Worm (Caenorhabditis elegans): ENCODE data around the gene K11G9.5.

Gene K11G9.5

DNA sequence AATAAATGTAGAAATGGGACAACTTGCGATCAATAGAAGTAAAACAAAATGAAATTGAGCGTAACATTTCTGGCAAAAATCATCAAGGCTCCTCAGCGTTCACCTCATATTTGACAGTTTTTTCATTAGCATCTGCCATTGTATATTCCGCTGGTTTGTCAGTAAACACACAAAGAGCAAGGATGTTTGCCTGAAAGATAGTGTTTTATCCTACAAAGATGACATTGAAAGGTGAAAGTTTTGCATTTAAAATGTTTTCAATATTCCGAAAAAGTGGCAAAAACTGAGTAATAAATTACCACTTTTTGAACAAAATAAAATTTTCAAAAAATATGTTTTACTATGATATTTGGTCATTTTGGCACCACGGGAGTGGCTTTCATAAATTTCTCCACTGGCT, 2.3 kb downstream of the K11G9.5 start:
- TF ChIP-seq unc-62 (GFP tag; optimal IDR thresholded peaks at IDR 0.05 in 1 of 2) (peak in 1 of 2 experiments; percentile 92), unc-62 (tag; optimal IDR thresholded peaks at IDR 0.05) (no peak), vab-7 (GFP tag; IDR thresholded peaks at IDR 0.05) (no peak)

DNA sequence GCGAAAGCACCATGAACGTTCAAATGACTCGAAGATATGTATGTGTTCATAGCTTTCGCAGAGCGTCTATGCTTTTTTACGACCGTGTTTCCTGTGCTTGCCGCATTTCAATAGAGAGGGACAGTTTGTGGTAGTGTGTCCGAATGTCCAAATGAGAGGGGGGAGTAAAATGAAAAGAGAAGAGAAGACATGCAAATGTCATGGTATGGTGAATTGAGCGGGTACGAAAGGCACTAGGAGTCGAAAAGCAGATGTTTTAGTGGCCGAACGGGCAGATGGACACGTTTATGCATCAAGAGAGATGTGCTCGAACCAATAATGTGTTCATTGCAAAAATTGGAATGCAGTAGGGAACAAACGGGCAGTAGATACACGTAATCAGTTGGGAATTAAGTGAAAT, 2.8 kb downstream of the K11G9.5 start:
- TF ChIP-seq daf-12 (tag; optimal IDR thresholded peaks at IDR 0.05) (no peak), F37D6.2 (tag; optimal IDR thresholded peaks at IDR 0.05) (no peak), unc-62 (GFP tag; optimal IDR thresholded peaks at IDR 0.05 in 1 of 2) (peak in 1 of 2 experiments; percentile 42), unc-62 (tag; optimal IDR thresholded peaks at IDR 0.05) (no peak), lin-13 (GFP tag; optimal IDR thresholded peaks at IDR 0.05) (no peak)

DNA sequence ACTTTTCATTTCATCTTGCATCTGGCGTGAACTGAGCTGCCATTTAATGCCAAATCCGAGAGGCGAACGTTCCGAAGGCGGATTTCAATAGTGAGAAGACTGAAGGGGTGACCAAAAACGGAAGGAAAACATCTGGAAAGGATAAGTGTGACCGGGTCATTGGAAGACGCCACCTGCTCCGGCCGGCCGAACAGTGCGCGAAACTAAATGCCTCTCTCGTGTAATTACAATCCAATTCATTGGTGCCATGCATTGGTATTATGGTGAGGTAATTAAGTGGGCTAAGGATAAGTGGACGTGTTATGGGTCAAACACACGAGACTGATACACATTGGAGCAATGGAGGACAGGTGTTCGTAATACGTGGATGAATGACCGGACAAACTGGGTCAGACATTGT, 3.8 kb downstream of the K11G9.5 start:
- no peak for TF ChIP-seq hlh-11 (tag; optimal IDR thresholded peaks at IDR 0.05)
- no peak for TF ChIP-seq nhr-42 (GFP tag; IDR thresholded peaks at IDR 0.05)
- TF ChIP-seq lin-15B (tag; optimal IDR thresholded peaks at IDR 0.05), result no peak
- TF ChIP-seq ztf-7 (tag; optimal IDR thresholded peaks at IDR 0.05), result no peak
- peak; percentile 35 for TF ChIP-seq aha-1 (tag)
- no peak for TF ChIP-seq dve-1 (tag; optimal IDR thresholded peaks at IDR 0.05; ENCODE audit: insufficient read depth)

DNA sequence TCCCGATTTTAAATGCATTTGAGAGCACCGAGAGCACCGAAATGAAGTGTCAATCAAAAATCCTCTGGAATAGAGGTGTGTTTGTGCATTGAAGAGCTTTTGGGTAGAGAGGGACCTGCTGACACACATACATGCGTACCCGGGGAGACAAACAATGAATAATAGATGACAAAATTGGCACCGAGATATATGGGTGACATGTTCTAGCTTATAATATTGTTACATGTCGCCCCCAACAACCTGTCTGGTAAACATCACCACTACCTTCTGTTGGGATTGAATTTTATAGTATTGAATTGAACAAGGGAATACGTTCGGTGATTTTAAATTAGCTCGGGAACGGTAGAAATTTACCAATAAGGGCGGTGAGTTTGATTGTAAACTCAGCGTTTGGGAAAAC, 4.6 kb downstream of the K11G9.5 start:
- TF ChIP-seq unc-62 (GFP tag; optimal IDR thresholded peaks at IDR 0.05 in 1 of 2), result peak in 1 of 2 experiments; percentile 95
- no peak for TF ChIP-seq unc-62 (tag; optimal IDR thresholded peaks at IDR 0.05)
- TF ChIP-seq unc-130 (GFP tag; optimal IDR thresholded peaks at IDR 0.05), result no peak

DNA sequence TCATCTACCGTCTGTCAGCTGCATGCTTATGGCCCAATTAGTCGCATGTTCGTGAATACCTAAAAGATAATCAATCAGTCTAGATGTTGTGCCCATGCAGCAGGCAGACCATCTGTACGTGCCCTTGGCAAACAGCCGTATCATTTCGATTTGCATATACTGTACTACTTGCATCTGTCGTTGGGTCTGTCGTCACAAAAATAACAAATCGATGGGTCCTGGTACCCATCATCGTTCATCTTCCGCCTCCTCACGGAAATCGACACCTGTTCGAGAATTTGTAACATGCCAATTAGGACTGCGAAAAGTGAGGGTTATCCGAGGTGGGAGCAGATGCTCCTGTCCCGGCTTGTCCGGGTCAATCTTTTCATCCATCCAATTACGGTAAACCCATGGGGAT, 5.0 kb downstream of the K11G9.5 start:
- TF ChIP-seq aha-1 (tag) (peak; percentile 49), ceh-62 (tag; optimal IDR thresholded peaks at IDR 0.05) (no peak)

DNA sequence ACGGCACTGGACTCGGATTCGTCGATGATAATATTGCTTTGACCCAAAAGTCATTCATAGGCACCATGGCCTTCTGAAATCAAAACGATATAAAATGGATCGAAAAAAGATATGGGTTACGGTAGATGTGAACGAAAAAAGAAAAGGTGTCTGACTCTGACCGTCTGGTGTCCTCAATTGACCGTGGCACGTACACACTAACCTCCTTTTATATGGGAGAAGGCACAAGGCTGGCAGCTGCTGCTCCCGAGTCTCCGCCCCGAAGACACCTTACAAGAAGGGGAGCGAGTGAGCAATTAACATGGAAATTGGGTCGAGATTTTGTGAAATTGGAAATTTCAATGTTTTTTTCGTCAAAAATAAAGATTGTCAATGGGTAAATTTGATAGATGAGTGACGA, 6.8 kb downstream of the K11G9.5 start, which contains the start of gene egl-46:
egl-46 (minus strand) TSS at position 73 of the 400 bp plus-strand sequence.
- TF ChIP-seq duxl-1 (tag; optimal IDR thresholded peaks at IDR 0.05; ENCODE audit: poor library complexity) (no peak), F37D6.2 (tag; optimal IDR thresholded peaks at IDR 0.05) (no peak), snpc-4 (tag; optimal IDR thresholded peaks at IDR 0.05) (no peak), F49E8.2 (tag; optimal IDR thresholded peaks at IDR 0.05; ENCODE audit: borderline replicate concordance) (no peak), ZK337.2 (GFP tag; IDR thresholded peaks at IDR 0.05) (no peak), ceh-44 (GFP tag; IDR thresholded peaks at IDR 0.05) (no peak), ztf-11 (tag; optimal IDR thresholded peaks at IDR 0.05) (no peak)

DNA sequence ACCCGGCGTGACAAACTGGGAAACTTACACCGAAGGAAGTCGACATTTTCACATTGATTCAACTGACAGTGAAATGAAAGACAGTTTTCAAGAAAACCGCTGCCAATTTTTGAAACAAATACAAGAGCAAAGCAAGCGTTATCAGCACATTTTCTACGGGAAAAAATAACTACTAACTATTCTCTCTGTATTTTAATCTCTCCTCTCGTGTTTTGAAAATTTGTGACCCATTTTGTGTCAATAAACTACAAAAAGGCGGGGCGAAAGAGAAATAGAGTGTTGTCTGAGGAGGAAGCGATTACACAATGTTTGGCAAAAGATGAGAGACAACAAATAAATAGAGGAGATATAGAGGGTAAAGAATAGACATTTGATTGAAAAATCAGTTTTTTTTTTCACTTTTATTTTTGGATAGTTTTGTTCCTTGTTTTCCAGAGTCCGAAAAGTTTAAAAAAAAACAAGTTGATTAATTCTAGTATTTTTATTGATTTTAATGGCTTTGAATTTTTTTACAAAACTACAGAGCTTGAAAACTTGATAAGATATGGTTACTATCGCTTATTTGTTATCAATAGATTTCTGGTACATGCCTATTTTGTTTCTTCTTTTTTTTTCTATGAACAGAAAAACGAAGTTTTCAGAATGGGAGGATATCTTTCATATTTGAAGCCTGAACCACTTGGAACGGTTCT, 12.0 kb downstream of the K11G9.5 start, which contains the start of gene cest-34:
cest-34 (plus strand) TSS at position 642 of the 692 bp plus-strand sequence.
- TF ChIP-seq ceh-32 (tag; optimal IDR thresholded peaks at IDR 0.05; ENCODE audit: poor library complexity) (no peak), jun-1 (tag; optimal IDR thresholded peaks at IDR 0.05) (no peak), dmd-6 (GFP tag; IDR thresholded peaks at IDR 0.05) (peak; percentile 83), Y5F2A.4 (GFP tag; optimal IDR thresholded peaks at IDR 0.05) (no peak), spr-1 (tag; optimal IDR thresholded peaks at IDR 0.05) (no peak), Y75B8A.6 (GFP tag; IDR thresholded peaks at IDR 0.05) (no peak), hlh-30 (tag; optimal IDR thresholded peaks at IDR 0.05; ENCODE audit: insufficient read depth) (no peak), unc-39 (tag; optimal IDR thresholded peaks at IDR 0.05) (no peak), set-16 (GFP tag; IDR thresholded peaks at IDR 0.05) (no peak), pqm-1 (tag; optimal IDR thresholded peaks at IDR 0.05) (no peak), hlh-11 (tag; optimal IDR thresholded peaks at IDR 0.05) (peak; percentile 29), Y48G9A.11 (GFP tag; IDR thresholded peaks at IDR 0.05) (no peak), lim-7 (GFP tag; IDR thresholded peaks at IDR 0.05) (no peak), snpc-1.2 (GFP tag; IDR thresholded peaks at IDR 0.05) (no peak), nhr-28 (tag; optimal IDR thresholded peaks at IDR 0.05) (peak; percentile 76), aha-1 (tag) (peak; percentile 17), ctbp-1 (GFP tag; IDR thresholded peaks at IDR 0.05) (no peak), nhr-11 (tag; optimal IDR thresholded peaks at IDR 0.05) (no peak), F49E8.2 (tag; optimal IDR thresholded peaks at IDR 0.05; ENCODE audit: borderline replicate concordance) (no peak), sdz-12 (GFP tag; optimal IDR thresholded peaks at IDR 0.05) (no peak)

All from whole organism, L4 larva.